Worm (Caenorhabditis elegans) whole organism, young adult: ENCODE data around the gene lem-4.

Source experiments
- madf-6 ChIP-seq: fragments of 200-800 bp; sonication (Bioruptor generic); IDR thresholded peaks from 2 replicates; pipeline ENCODE4 v1.3.6; 2022; ENCODE audit warnings: missing genetic modification reagents, missing genetic modification characterization, missing compliant biosample characterization
- nfya-2 ChIP-seq: fragments of 200-800 bp; sonication (Bioruptor generic); IDR thresholded peaks from 2 replicates; pipeline ENCODE4 v1.3.6; 2022; ENCODE audit warnings: missing genetic modification reagents, missing genetic modification characterization, missing compliant biosample characterization

ce11 chrIV:874677-875076 lies 20.1 kb upstream of the lem-4 start, which contains the start of gene Y55F3BR.1:
- TF ChIP-seq nfya-2 (GFP tag; lab: Robert Waterston, UW) = no peak
- peak; percentile 27; the same call in 1 of the 2 replicates for TF ChIP-seq madf-6 (GFP tag; lab: Robert Waterston, UW)
